Worm (Caenorhabditis elegans) whole organism, L4 larva: Measurements from ENCODE around the gene ncap-1.

Experiments used
- F26F4.8 ChIP-seq: fragments of 200-800 bp; sonication (Bioruptor generic); conservative IDR thresholded peaks from 2 replicates; pipeline ENCODE4 v1.3.6; 2022; ENCODE audit warnings: missing genetic modification characterization, missing compliant biosample characterization
- F37D6.2 ChIP-seq: sonication (generic microtip); optimal IDR thresholded peaks from 2 replicates; lab custom pipeline; 2016; ENCODE audit warnings: mild to moderate bottlenecking, missing genetic modification characterization, missing compliant biosample characterization
- aha-1 ChIP-seq: fragments of 150-350 bp; peaks from one replicate; lab custom pipeline; 2014; ENCODE audit warnings: missing biosample characterization, missing genetic modification characterization
- aly-2 ChIP-seq: sonication (generic microtip); optimal IDR thresholded peaks from 2 replicates; lab custom pipeline; 2018; ENCODE audit warnings: missing biosample characterization, missing genetic modification characterization
- ama-1 ChIP-seq: fragments of 150-350 bp; optimal IDR thresholded peaks from 2 replicates; lab custom pipeline; 2014; ENCODE audit warnings: inconsistent platforms, mixed read lengths
- arid-1 ChIP-seq: fragments of 200-800 bp; sonication (Bioruptor generic); conservative IDR thresholded peaks from 2 replicates; pipeline ENCODE4 v1.3.6; 2022; ENCODE audit warnings: missing genetic modification reagents, missing genetic modification characterization, missing compliant biosample characterization
- attf-4 ChIP-seq: sonication (generic microtip); optimal IDR thresholded peaks from 3 replicates; lab custom pipeline; 2017; ENCODE audit warnings: missing biosample characterization, missing genetic modification characterization
- ceh-44 ChIP-seq: fragments of 200-800 bp; sonication (Bioruptor generic); IDR thresholded peaks from 2 replicates; pipeline ENCODE4 v1.3.6; 2022; ENCODE audit warnings: missing genetic modification reagents, missing genetic modification characterization, missing compliant biosample characterization
- ces-1 ChIP-seq: fragments of 150-350 bp; sonication (generic microtip); optimal IDR thresholded peaks from 4 replicates; lab custom pipeline; 2014; ENCODE audit warnings: missing biosample characterization, missing genetic modification reagents, missing genetic modification characterization
- cey-2 ChIP-seq: sonication (generic microtip); optimal IDR thresholded peaks from 3 replicates; lab custom pipeline; 2017; ENCODE audit warnings: missing genetic modification characterization, mild to moderate bottlenecking, missing compliant biosample characterization, antibody characterized with exemption, borderline replicate concordance; ENCODE audit not compliant: insufficient read depth
- ctbp-1 ChIP-seq: fragments of 200-800 bp; sonication (Bioruptor generic); IDR thresholded peaks from 2 replicates; pipeline ENCODE4 v1.3.6; 2022; ENCODE audit warnings: missing genetic modification reagents, missing genetic modification characterization, missing compliant biosample characterization
- daf-8 ChIP-seq: fragments of 200-800 bp; sonication (Bioruptor generic); IDR thresholded peaks from 2 replicates; pipeline ENCODE4 v1.3.6; 2022; ENCODE audit warnings: missing genetic modification characterization, missing compliant biosample characterization
- dmd-9 ChIP-seq: fragments of 200-800 bp; sonication (Bioruptor generic); IDR thresholded peaks from 2 replicates; pipeline ENCODE4 v1.3.6; 2022; ENCODE audit warnings: missing genetic modification reagents, missing genetic modification characterization, missing compliant biosample characterization
- egl-27 ChIP-seq: sonication (generic microtip); optimal IDR thresholded peaks from 3 replicates; lab custom pipeline; 2017; ENCODE audit warnings: missing biosample characterization, missing genetic modification reagents, missing genetic modification characterization
- egl-43 ChIP-seq: fragments of 200-800 bp; sonication (Bioruptor generic); IDR thresholded peaks from 2 replicates; pipeline ENCODE4 v1.3.6; 2022; ENCODE audit warnings: missing genetic modification reagents, missing genetic modification characterization, missing compliant biosample characterization
- fkh-10 ChIP-seq: fragments of 150-350 bp; optimal IDR thresholded peaks from 2 replicates; lab custom pipeline; 2014; ENCODE audit warnings: missing biosample characterization, missing genetic modification reagents, missing genetic modification characterization
- hlh-11 ChIP-seq: fragments of 200-800 bp; sonication (Bioruptor generic); optimal IDR thresholded peaks from 2 replicates; lab custom pipeline; 2018; ENCODE audit warnings: mild to moderate bottlenecking, missing genetic modification characterization, missing compliant biosample characterization
- hlh-30 ChIP-seq: sonication (generic microtip); optimal IDR thresholded peaks from 2 replicates; lab custom pipeline; 2017; ENCODE audit warnings: antibody characterized with exemption, mild to moderate bottlenecking, missing genetic modification characterization, missing compliant biosample characterization; ENCODE audit not compliant: insufficient read depth
- hmg-1.1 ChIP-seq: fragments of 200-800 bp; sonication (Bioruptor generic); IDR thresholded peaks from 2 replicates; pipeline ENCODE4 v1.3.6; 2022; ENCODE audit warnings: missing genetic modification reagents, missing genetic modification characterization, missing compliant biosample characterization
- lin-13 ChIP-seq: fragments of 150-350 bp; optimal IDR thresholded peaks from 2 replicates; lab custom pipeline; 2014; ENCODE audit warnings: missing biosample characterization, missing genetic modification reagents, missing genetic modification characterization
- lir-3 ChIP-seq: sonication (generic microtip); optimal IDR thresholded peaks from 2 replicates; lab custom pipeline; 2016; ENCODE audit warnings: mild to moderate bottlenecking, missing genetic modification characterization, missing compliant biosample characterization
- lsy-2 ChIP-seq, 2 experiments: fragments of 150-350 bp in 1 of 2; sonication (generic microtip) in 1 of 2; optimal IDR thresholded peaks; 2 replicates each; lab custom pipeline; 2014 to 2017; ENCODE audit warnings: missing biosample characterization in 2 of 2, missing genetic modification characterization in 2 of 2
- madf-9 ChIP-seq: fragments of 200-800 bp; sonication (Bioruptor generic); conservative IDR thresholded peaks from 2 replicates; pipeline ENCODE4 v1.3.6; 2022; ENCODE audit warnings: missing genetic modification reagents, missing genetic modification characterization, missing compliant biosample characterization
- mdl-1 ChIP-seq, 2 experiments: fragments of 150-350 bp in 1 of 2; sonication (generic microtip) in 1 of 2; optimal IDR thresholded peaks; 2 replicates each; lab custom pipeline; 2014 to 2017; ENCODE audit warnings: missing biosample characterization in 2 of 2, missing genetic modification characterization in 2 of 2
- mxl-2 ChIP-seq: fragments of 200-800 bp; sonication (Bioruptor generic); conservative IDR thresholded peaks from 2 replicates; pipeline ENCODE4 v1.3.6; 2022; ENCODE audit warnings: missing genetic modification reagents, missing genetic modification characterization, missing compliant biosample characterization
- nhr-11 ChIP-seq: fragments of 150-350 bp; optimal IDR thresholded peaks from 2 replicates; lab custom pipeline; 2014; ENCODE audit warnings: missing biosample characterization, missing genetic modification characterization
- nhr-111 ChIP-seq: fragments of 200-800 bp; sonication (Bioruptor generic); optimal IDR thresholded peaks from 2 replicates; lab custom pipeline; 2018; ENCODE audit warnings: mild to moderate bottlenecking, missing genetic modification characterization, missing compliant biosample characterization
- nhr-237 ChIP-seq: sonication (generic microtip); optimal IDR thresholded peaks from 2 replicates; lab custom pipeline; 2017; ENCODE audit warnings: missing biosample characterization, missing genetic modification characterization
- nhr-25 ChIP-seq: sonication (generic microtip); optimal IDR thresholded peaks from 2 replicates; lab custom pipeline; 2017; ENCODE audit warnings: missing genetic modification characterization, mild to moderate bottlenecking, missing compliant biosample characterization, antibody characterized with exemption, moderate library complexity, borderline replicate concordance; ENCODE audit not compliant: insufficient read depth
- nhr-41 ChIP-seq: fragments of 200-800 bp; sonication (Bioruptor generic); IDR thresholded peaks from 2 replicates; pipeline ENCODE4 v1.3.6; 2022; ENCODE audit warnings: missing genetic modification reagents, missing genetic modification characterization, missing compliant biosample characterization
- nhr-42 ChIP-seq: fragments of 200-800 bp; sonication (Bioruptor generic); IDR thresholded peaks from 2 replicates; pipeline ENCODE4 v1.3.6; 2022; ENCODE audit warnings: missing genetic modification characterization, missing compliant biosample characterization
- php-3 ChIP-seq: fragments of 200-800 bp; sonication (Bioruptor generic); IDR thresholded peaks from 2 replicates; pipeline ENCODE4 v1.3.6; 2022; ENCODE audit warnings: missing genetic modification reagents, missing genetic modification characterization, missing compliant biosample characterization
- set-16 ChIP-seq: fragments of 200-800 bp; sonication (Bioruptor generic); IDR thresholded peaks from 2 replicates; pipeline ENCODE4 v1.3.6; 2022; ENCODE audit warnings: missing genetic modification reagents, missing genetic modification characterization, missing compliant biosample characterization
- unc-62 ChIP-seq, 3 experiments: fragments of 150-350 bp in 1 of 3; sonication (generic microtip); optimal IDR thresholded peaks in 2 of 3; peaks in 1 of 3; 1 replicate in 1 of 3; 2 replicates in 2 of 3; lab custom pipeline; 2014 to 2017; ENCODE audit warnings: missing biosample characterization in 3 of 3, missing genetic modification characterization in 3 of 3, missing genetic modification reagents in 3 of 3, missing genotype in 1 of 3
- vab-7 ChIP-seq: fragments of 200-800 bp; sonication (Bioruptor generic); IDR thresholded peaks from 2 replicates; pipeline ENCODE4 v1.3.6; 2022; ENCODE audit warnings: missing genetic modification reagents, missing genetic modification characterization, missing compliant biosample characterization
- zag-1 ChIP-seq: fragments of 150-350 bp; optimal IDR thresholded peaks from 2 replicates; lab custom pipeline; 2014; ENCODE audit warnings: missing biosample characterization, missing genetic modification characterization
- zip-2 ChIP-seq: fragments of 150-350 bp; optimal IDR thresholded peaks from 2 replicates; lab custom pipeline; 2014; ENCODE audit warnings: missing biosample characterization, missing genetic modification characterization

ncap-1 gene

DNA sequence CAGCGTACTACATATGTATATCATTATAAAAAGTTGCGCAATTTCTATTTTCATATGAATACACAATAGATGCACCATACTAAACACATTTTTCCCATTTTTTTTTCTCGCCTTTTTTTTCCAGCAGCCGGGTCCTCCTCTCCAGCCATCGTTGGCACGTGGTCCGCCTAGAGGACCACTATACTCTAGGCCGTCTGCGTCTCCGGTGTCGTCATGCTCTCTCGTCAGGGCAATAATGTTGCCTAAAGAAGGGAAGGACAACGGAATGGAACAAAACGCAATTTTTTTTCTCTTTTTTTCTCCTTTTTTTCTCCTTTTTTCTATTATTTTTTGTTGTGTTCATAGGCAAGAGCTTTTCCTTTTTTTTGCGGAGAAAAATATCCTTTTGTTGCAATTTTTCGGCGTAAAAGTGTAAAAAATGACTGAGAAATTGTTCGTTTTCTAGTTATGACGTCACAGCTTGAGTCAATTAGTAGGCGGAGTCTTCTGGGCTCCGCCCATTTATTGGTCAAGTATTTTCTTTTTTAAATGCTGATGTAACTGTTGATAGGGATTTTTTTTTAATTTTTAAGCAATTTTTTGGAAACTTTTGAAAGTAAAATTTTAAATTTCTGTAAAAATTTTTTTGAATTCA, 43.5 kb upstream of the ncap-1 start:
- peak; percentile 18 for TF ChIP-seq hlh-11 (tag; lab: Kevin White, UChicago)
- no peak for TF ChIP-seq cey-2 (tag; lab: Kevin White, UChicago)
- no peak for TF ChIP-seq zip-2 (tag; lab: Kevin White, UChicago)
- no peak for TF ChIP-seq zag-1 (tag; lab: Kevin White, UChicago)
- TF ChIP-seq aly-2 (tag; lab: Kevin White, UChicago): no peak
- TF ChIP-seq hmg-1.1 (GFP tag; lab: Robert Waterston, UW): peak; percentile 55; the same call in 1 of the 2 replicates
- TF ChIP-seq hlh-30 (tag; lab: Kevin White, UChicago): peak; percentile 72
- TF ChIP-seq madf-9: no peak
- TF ChIP-seq nhr-111 (GFP tag; lab: Kevin White, UChicago): no peak
- peak in 1 of 2 experiments; percentile 23 for TF ChIP-seq lsy-2 (tag; optimal IDR thresholded peaks at IDR 0.05; lab: Kevin White, UChicago)
- 0 out of 2 replicates have a peak, but pooled peaks have one; percentile 32 for TF ChIP-seq egl-43 (GFP tag; lab: Robert Waterston, UW)
- no peak for TF ChIP-seq daf-8
- peak; percentile 23 for TF ChIP-seq F37D6.2 (tag; lab: Kevin White, UChicago)
- TF ChIP-seq F26F4.8 (GFP tag; lab: Robert Waterston, UW): no peak
- no peak for TF ChIP-seq nhr-25 (tag; lab: Kevin White, UChicago)
- peak; percentile 21 for TF ChIP-seq ces-1 (GFP tag; lab: Kevin White, UChicago)
- peak; percentile 93 for TF ChIP-seq aha-1 (tag; lab: Kevin White, UChicago)
- no peak for TF ChIP-seq vab-7 (GFP tag; lab: Robert Waterston, UW)
- TF ChIP-seq lin-13 (GFP tag; lab: Kevin White, UChicago): no peak
- TF ChIP-seq nhr-41: no peak
- TF ChIP-seq egl-27 (tag; lab: Kevin White, UChicago): no peak
- no peak for TF ChIP-seq nhr-42 (GFP tag; lab: Robert Waterston, UW)
- TF ChIP-seq ama-1 (lab: Kevin White, UChicago): no peak
- TF ChIP-seq php-3 (GFP tag; lab: Robert Waterston, UW): no peak
- no peak for TF ChIP-seq nhr-11
- no peak for TF ChIP-seq ceh-44 (GFP tag; lab: Robert Waterston, UW)
- TF ChIP-seq ctbp-1 (GFP tag; lab: Robert Waterston, UW): peak; percentile 60; the same call in 1 of the 2 replicates
- TF ChIP-seq dmd-9 (GFP tag; lab: Robert Waterston, UW): no peak
- TF ChIP-seq set-16 (GFP tag; lab: Robert Waterston, UW): peak; percentile 24; the same call in 1 of the 2 replicates
- no peak for TF ChIP-seq lir-3
- TF ChIP-seq mxl-2 (GFP tag; lab: Robert Waterston, UW): no peak
- TF ChIP-seq fkh-10: peak; percentile 92
- no peak for TF ChIP-seq nhr-237
- peak; percentile 71 to 95 for TF ChIP-seq mdl-1 (tag; optimal IDR thresholded peaks at IDR 0.05; lab: Kevin White, UChicago)

DNA sequence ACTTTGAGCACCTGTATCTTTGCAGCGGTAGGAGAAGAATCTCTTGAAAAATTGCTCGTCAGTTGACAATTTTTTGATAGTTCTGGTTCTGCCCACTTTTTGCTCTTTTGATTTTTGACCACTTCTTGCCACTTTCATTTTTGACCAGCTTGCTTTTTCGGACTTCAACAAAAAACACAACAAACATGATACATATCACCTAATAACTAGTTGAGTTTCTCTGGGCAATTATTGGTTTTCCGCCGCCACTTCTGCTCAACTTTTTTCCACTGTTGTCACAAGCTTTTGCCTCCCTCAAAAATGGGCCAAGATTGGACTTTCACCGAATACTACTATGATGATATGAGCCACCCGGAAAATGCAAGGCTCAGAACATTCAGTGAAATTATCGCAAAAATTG, 39.2 kb upstream of the ncap-1 start, which contains the start of gene srw-60:
Gene srw-60, plus strand, starts transcription at position 301 of the 400 bp plus-strand sequence.
- TF ChIP-seq arid-1 (GFP tag; lab: Robert Waterston, UW) (no peak), unc-62 (GFP tag; optimal IDR thresholded peaks at IDR 0.05 in 1 of 2; lab: Kevin White, UChicago) (no peak), unc-62 (tag; optimal IDR thresholded peaks at IDR 0.05; lab: Kevin White, UChicago) (no peak), attf-4 (tag; lab: Kevin White, UChicago) (no peak), egl-27 (tag; lab: Kevin White, UChicago) (no peak)
